Fruit fly (Drosophila melanogaster) whole organism, embryonic: Measurements from ENCODE around the gene CG15741.

Experiments
- Bgb ChIP-seq: fragments of 200-800 bp; sonication (Bioruptor generic); IDR thresholded peaks from 2 replicates; pipeline ENCODE4 v1.3.6; 2022; ENCODE audit warnings: missing biosample characterization, missing genetic modification characterization; ENCODE audit not compliant: partially characterized antibody
- CG10366 ChIP-seq: fragments of 200-800 bp; sonication (Bioruptor generic); IDR thresholded peaks from 2 replicates; pipeline ENCODE4 v1.3.6; 2022; ENCODE audit warnings: missing biosample characterization, missing genetic modification characterization
- CG10543 ChIP-seq: fragments of 200-800 bp; sonication (Bioruptor generic); optimal IDR thresholded peaks from 3 replicates; lab custom pipeline; 2017; ENCODE audit warnings: missing biosample characterization, mild to moderate bottlenecking, missing genetic modification characterization, moderate library complexity
- CG12942 ChIP-seq: fragments of 200-800 bp; sonication (Bioruptor generic); optimal IDR thresholded peaks from 3 replicates; lab custom pipeline; 2016; ENCODE audit warnings: missing biosample characterization, missing genetic modification characterization
- CG13424 ChIP-seq: fragments of 200-800 bp; sonication (Bioruptor generic); optimal IDR thresholded peaks from 2 replicates; lab custom pipeline; 2019; ENCODE audit warnings: missing biosample characterization, mild to moderate bottlenecking, missing genetic modification characterization, moderate library complexity
- CG15073 ChIP-seq: fragments of 200-800 bp; sonication (Bioruptor generic); optimal IDR thresholded peaks from 2 replicates; lab custom pipeline; 2016; ENCODE audit warnings: missing biosample characterization, missing genetic modification characterization
- CG18262 ChIP-seq: fragments of 200-800 bp; optimal IDR thresholded peaks from 3 replicates; lab custom pipeline; 2019; ENCODE audit warnings: missing biosample characterization, mild to moderate bottlenecking, missing genetic modification characterization, moderate library complexity
- CG2678 ChIP-seq: fragments of 200-800 bp; sonication (Bioruptor generic); optimal IDR thresholded peaks from 3 replicates; lab custom pipeline; 2019; ENCODE audit warnings: missing biosample characterization, mild to moderate bottlenecking, missing genetic modification characterization, moderate library complexity
- CG3407 ChIP-seq: fragments of 200-800 bp; sonication (Bioruptor generic); optimal IDR thresholded peaks from 2 replicates; lab custom pipeline; 2018; ENCODE audit warnings: missing biosample characterization, mild to moderate bottlenecking, missing genetic modification characterization
- CG4617 ChIP-seq: fragments of 200-800 bp; sonication (Bioruptor generic); optimal IDR thresholded peaks from 3 replicates; lab custom pipeline; 2016; ENCODE audit warnings: missing biosample characterization, missing genetic modification characterization, borderline replicate concordance
- CG6272 ChIP-seq: fragments of 200-800 bp; sonication (Bioruptor generic); IDR thresholded peaks from 2 replicates; pipeline ENCODE4 v1.3.6; 2022; ENCODE audit warnings: missing biosample characterization, missing genetic modification characterization
- CG9437 ChIP-seq: fragments of 200-800 bp; sonication (Bioruptor generic); optimal IDR thresholded peaks from 2 replicates; lab custom pipeline; 2018; ENCODE audit warnings: missing biosample characterization, mild to moderate bottlenecking, missing genetic modification characterization
- CG9609 ChIP-seq: fragments of 200-800 bp; sonication (Bioruptor generic); optimal IDR thresholded peaks from 3 replicates; lab custom pipeline; 2016; ENCODE audit warnings: missing biosample characterization, missing genetic modification characterization
- CG9797 ChIP-seq: fragments of 200-800 bp; sonication (Bioruptor generic); optimal IDR thresholded peaks from 3 replicates; lab custom pipeline; 2018; ENCODE audit warnings: missing biosample characterization, mild to moderate bottlenecking, missing genetic modification characterization
- Dip3 ChIP-seq: fragments of 200-800 bp; sonication (Bioruptor generic); optimal IDR thresholded peaks from 3 replicates; lab custom pipeline; 2016; ENCODE audit warnings: missing biosample characterization, missing genetic modification characterization
- Dll ChIP-seq: fragments of 200-800 bp; sonication (Bioruptor generic); IDR thresholded peaks from 4 replicates; pipeline ENCODE4 v1.3.6; 2022; ENCODE audit warnings: missing biosample characterization, missing genetic modification characterization; ENCODE audit not compliant: partially characterized antibody
- Ets65A ChIP-seq: fragments of 200-800 bp; sonication (Bioruptor generic); peaks from one replicate; lab custom pipeline; 2016; ENCODE audit warnings: missing biosample characterization, missing genetic modification characterization
- Fer3 ChIP-seq: fragments of 200-800 bp; sonication (Bioruptor generic); optimal IDR thresholded peaks from 2 replicates; lab custom pipeline; 2018; ENCODE audit warnings: missing biosample characterization, mild to moderate bottlenecking, missing genetic modification characterization, moderate library complexity
- Gug ChIP-seq: fragments of 200-800 bp; sonication (Bioruptor generic); IDR thresholded peaks from 4 replicates; pipeline ENCODE4 v1.3.6; 2022; ENCODE audit warnings: missing biosample characterization, missing genetic modification characterization
- HLH4C ChIP-seq: fragments of 200-800 bp; sonication (Bioruptor generic); IDR thresholded peaks from 3 replicates; pipeline ENCODE4 v1.3.6; 2022; ENCODE audit warnings: missing biosample characterization, missing genetic modification characterization; ENCODE audit not compliant: partially characterized antibody
- HLH54F ChIP-seq: fragments of 200-800 bp; sonication (Bioruptor generic); optimal IDR thresholded peaks from 3 replicates; lab custom pipeline; 2016; ENCODE audit warnings: missing biosample characterization, missing genetic modification characterization
- Meics ChIP-seq: fragments of 200-800 bp; sonication (Bioruptor generic); optimal IDR thresholded peaks from 2 replicates; lab custom pipeline; 2017; ENCODE audit warnings: missing biosample characterization, mild to moderate bottlenecking, missing genetic modification characterization
- Neu2 ChIP-seq: fragments of 200-800 bp; sonication (Bioruptor generic); optimal IDR thresholded peaks from 3 replicates; lab custom pipeline; 2016; ENCODE audit warnings: missing biosample characterization, missing genetic modification characterization, borderline replicate concordance
- NfI ChIP-seq: fragments of 200-800 bp; sonication (Bioruptor generic); optimal IDR thresholded peaks from 3 replicates; lab custom pipeline; 2018; ENCODE audit warnings: missing biosample characterization, mild to moderate bottlenecking, missing genetic modification characterization, moderate library complexity
- Opbp ChIP-seq: fragments of 200-800 bp; sonication (Bioruptor generic); IDR thresholded peaks from 3 replicates; pipeline ENCODE4 v1.3.6; 2022; ENCODE audit warnings: missing biosample characterization, missing genetic modification characterization; ENCODE audit not compliant: partially characterized antibody
- Rx ChIP-seq: fragments of 200-800 bp; sonication (Bioruptor generic); IDR thresholded peaks from 2 replicates; pipeline ENCODE4 v1.3.6; 2022; ENCODE audit warnings: missing biosample characterization, missing genetic modification characterization
- Scr ChIP-seq: fragments of 200-800 bp; sonication (Bioruptor generic); IDR thresholded peaks from 2 replicates; pipeline ENCODE4 v1.3.6; 2022; ENCODE audit warnings: missing biosample characterization, missing genetic modification characterization; ENCODE audit not compliant: partially characterized antibody
- Stat92E ChIP-seq, 3 experiments: fragments of >200 bp in 2 of 3; fragments of 200-800 bp in 1 of 3; sonication (Bioruptor generic) in 1 of 3; optimal IDR thresholded peaks; 2 replicates each; lab custom pipeline; 2017 to 2019; ENCODE audit warnings: missing biosample characterization in 3 of 3, missing genetic modification characterization in 3 of 3, mild to moderate bottlenecking in 1 of 3, moderate library complexity in 1 of 3
- YL-1 ChIP-seq: fragments of 200-800 bp; sonication (Bioruptor generic); optimal IDR thresholded peaks from 3 replicates; lab custom pipeline; 2017; ENCODE audit warnings: missing biosample characterization, mild to moderate bottlenecking, missing genetic modification characterization
- az2 ChIP-seq: fragments of 200-800 bp; sonication (Bioruptor generic); optimal IDR thresholded peaks from 3 replicates; lab custom pipeline; 2016; ENCODE audit warnings: missing biosample characterization, missing genetic modification characterization
- bsh ChIP-seq, 2 experiments: fragments of 200-800 bp; sonication (Bioruptor generic); optimal IDR thresholded peaks; 2 replicates each; lab custom pipeline; 2017 to 2018; ENCODE audit warnings: mild to moderate bottlenecking in 2 of 2, missing biosample characterization in 2 of 2, missing genetic modification characterization in 2 of 2, moderate library complexity in 1 of 2
- crol ChIP-seq: fragments of 200-800 bp; sonication (Bioruptor generic); IDR thresholded peaks from 2 replicates; pipeline ENCODE4 v1.3.6; 2022; ENCODE audit warnings: missing biosample characterization, missing genetic modification characterization
- disco-r ChIP-seq: fragments of 200-800 bp; sonication (Bioruptor generic); optimal IDR thresholded peaks from 2 replicates; lab custom pipeline; 2016; ENCODE audit warnings: missing biosample characterization, missing genetic modification characterization
- gro ChIP-seq: fragments of 200-800 bp; sonication (Bioruptor generic); optimal IDR thresholded peaks from 2 replicates; lab custom pipeline; 2016; ENCODE audit warnings: missing biosample characterization, missing genetic modification characterization
- gsb-n ChIP-seq: fragments of 200-800 bp; sonication (Bioruptor generic); optimal IDR thresholded peaks from 3 replicates; lab custom pipeline; 2018; ENCODE audit warnings: missing biosample characterization, mild to moderate bottlenecking, missing genetic modification characterization
- hb ChIP-seq: fragments of 200-800 bp; sonication (Bioruptor generic); IDR thresholded peaks from 3 replicates; pipeline ENCODE4 v1.3.6; 2022; ENCODE audit warnings: missing biosample characterization, missing genetic modification characterization; ENCODE audit not compliant: partially characterized antibody
- ind ChIP-seq: fragments of 200-800 bp; sonication (Bioruptor generic); optimal IDR thresholded peaks from 3 replicates; lab custom pipeline; 2016; ENCODE audit warnings: missing biosample characterization, missing genetic modification characterization
- lov ChIP-seq, 2 experiments: fragments of 200-800 bp in 1 of 2; fragments of >200 bp in 1 of 2; sonication (Bioruptor generic) in 1 of 2; IDR thresholded peaks in 1 of 2; optimal IDR thresholded peaks in 1 of 2; 2 replicates in 1 of 2; 3 replicates in 1 of 2; pipeline versions ENCODE4 v1.3.6 to Lab custom; 2017 to 2022; ENCODE audit warnings: missing biosample characterization in 1 of 2, missing genetic modification characterization in 1 of 2
- luna ChIP-seq: fragments of 200-800 bp; sonication (Bioruptor generic); optimal IDR thresholded peaks from 2 replicates; lab custom pipeline; 2016; ENCODE audit warnings: missing biosample characterization, missing genetic modification characterization
- nerfin-1 ChIP-seq: fragments of 200-800 bp; sonication (Bioruptor generic); optimal IDR thresholded peaks from 3 replicates; lab custom pipeline; 2019; ENCODE audit warnings: missing biosample characterization, mild to moderate bottlenecking, missing genetic modification characterization, moderate library complexity
- run ChIP-seq: fragments of 200-800 bp; sonication (Bioruptor generic); optimal IDR thresholded peaks from 3 replicates; lab custom pipeline; 2018; ENCODE audit warnings: missing biosample characterization, mild to moderate bottlenecking, missing genetic modification characterization
- sens ChIP-seq: fragments of 200-800 bp; sonication (Bioruptor generic); peaks from one replicate; lab custom pipeline; 2016; ENCODE audit warnings: missing biosample characterization, missing genetic modification characterization
- tin ChIP-seq: fragments of 200-800 bp; sonication (Bioruptor generic); optimal IDR thresholded peaks from 3 replicates; lab custom pipeline; 2016; ENCODE audit warnings: missing biosample characterization, missing genetic modification characterization
- tio ChIP-seq: fragments of 200-800 bp; sonication (Bioruptor generic); optimal IDR thresholded peaks from 2 replicates; lab custom pipeline; 2017; ENCODE audit warnings: missing biosample characterization, missing genetic modification characterization, inconsistent platforms
- twi ChIP-seq: fragments of 200-800 bp; optimal IDR thresholded peaks from 2 replicates; lab custom pipeline; 2019; ENCODE audit warnings: missing biosample characterization, mild to moderate bottlenecking, missing genetic modification characterization, moderate library complexity
- zfh1 ChIP-seq: fragments of 200-800 bp; sonication (Bioruptor generic); IDR thresholded peaks from 3 replicates; pipeline ENCODE4 v1.3.6; 2022; ENCODE audit warnings: missing biosample characterization, missing genetic modification characterization

The CG15741 gene

DNA sequence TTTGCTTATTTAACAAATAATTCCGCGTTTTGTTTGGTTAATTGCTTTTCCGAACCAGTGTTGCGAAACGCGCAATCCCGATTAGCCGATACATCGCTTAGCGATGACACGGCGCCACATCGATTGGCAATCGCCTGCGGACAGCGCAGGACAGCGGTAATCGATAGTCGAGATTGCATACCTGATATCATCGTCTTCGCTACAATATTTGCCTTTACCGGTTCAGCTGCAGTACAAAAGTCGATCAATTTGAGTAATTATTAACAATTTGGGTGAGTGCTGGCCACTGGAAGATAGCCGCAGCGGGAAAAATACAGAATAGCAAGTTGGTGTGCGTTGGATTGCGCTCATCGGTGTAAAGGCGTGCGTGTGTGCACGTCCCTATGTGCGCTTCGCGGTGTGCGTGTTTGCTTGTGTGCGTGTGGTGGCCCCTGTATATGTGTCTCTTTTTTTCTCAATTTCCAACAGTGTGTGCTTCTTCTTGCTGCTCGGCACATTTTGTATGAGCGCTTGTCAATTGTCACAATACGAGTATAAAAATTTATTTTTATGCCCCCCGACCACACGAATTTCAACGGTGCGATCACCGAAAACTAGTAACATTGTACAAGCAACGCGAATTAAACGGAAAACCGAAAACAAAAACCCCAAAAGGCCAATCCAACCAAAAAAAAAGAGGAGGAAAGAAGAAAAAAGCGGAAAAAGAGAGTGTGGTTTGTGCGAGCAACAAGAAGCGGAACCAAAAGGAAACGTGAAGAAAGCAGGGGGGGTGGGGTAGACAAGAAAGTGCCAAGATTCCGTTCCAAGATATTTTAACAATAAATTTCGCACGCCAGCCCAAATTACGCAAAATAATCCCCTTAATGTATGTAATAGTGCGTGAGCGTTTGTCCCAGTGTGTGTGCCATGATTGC, 45.2 kb downstream of the CG15741 start, which contains the start of gene CkIIbeta (continued):
- TF ChIP-seq CG10543 (GFP tag; lab: Kevin White, UChicago) (peak; percentile 8), HLH4C (GFP tag; lab: Robert Waterston, UW) (peak; percentile 93), CG13424 (tag; lab: Kevin White, UChicago) (no peak), NfI (GFP tag; lab: Kevin White, UChicago) (peak; percentile 35), zfh1 (GFP tag; lab: Robert Waterston, UW) (peak; percentile 59), Stat92E (GFP tag; optimal IDR thresholded peaks at IDR 0.05; lab: Kevin White, UChicago) (no peak), CG15073 (GFP tag; lab: Kevin White, UChicago) (no peak), Fer3 (tag; lab: Kevin White, UChicago) (peak; percentile 7), Scr (peak; percentile 95), Opbp (GFP tag; lab: Robert Waterston, UW) (peak; percentile 96), luna (GFP tag; lab: Kevin White, UChicago) (peak; percentile 3), CG9437 (GFP tag; lab: Kevin White, UChicago) (peak; percentile 0), bsh (GFP tag; optimal IDR thresholded peaks at IDR 0.05; lab: Kevin White, UChicago) (peak in 1 of 2 experiments; percentile 1), lov (optimal IDR thresholded peaks at IDR 0.05; lab: Kevin White, UChicago) (no peak), lov (GFP tag; IDR thresholded peaks at IDR 0.05; lab: Robert Waterston, UW) (peak; percentile 26; the same call in 1 of the 3 replicates), tin (GFP tag; lab: Kevin White, UChicago) (peak; percentile 61), Dll (peak; percentile 93), hb (peak; percentile 95), nerfin-1 (tag; lab: Kevin White, UChicago) (peak; percentile 53), Meics (peak; percentile 13), disco-r (GFP tag; lab: Kevin White, UChicago) (peak; percentile 15), gsb-n (tag; lab: Kevin White, UChicago) (no peak), Neu2 (GFP tag; lab: Kevin White, UChicago) (no peak), run (no peak), CG3407 (GFP tag; lab: Kevin White, UChicago) (no peak), Bgb (GFP tag; lab: Robert Waterston, UW) (peak; percentile 96), tio (GFP tag; lab: Kevin White, UChicago) (no peak), CG9609 (GFP tag; lab: Kevin White, UChicago) (peak; percentile 40), Rx (GFP tag; lab: Robert Waterston, UW) (0 out of 2 replicates have a peak, but pooled peaks have one; percentile 18), ind (peak; percentile 45), crol (GFP tag; lab: Robert Waterston, UW) (peak; percentile 30; the same call in 1 of the 2 replicates), YL-1 (GFP tag; lab: Kevin White, UChicago) (peak; percentile 67), Gug (GFP tag; lab: Robert Waterston, UW) (peak; percentile 58; the same call in 1 of the 4 replicates), CG6272 (GFP tag; lab: Robert Waterston, UW) (peak; percentile 66; the same call in 1 of the 2 replicates), CG10366 (GFP tag; lab: Robert Waterston, UW) (0 out of 2 replicates have a peak, but pooled peaks have one; percentile 33), CG2678 (peak; percentile 4), Dip3 (GFP tag; lab: Kevin White, UChicago) (peak; percentile 57), CG9797 (GFP tag; lab: Kevin White, UChicago) (peak; percentile 77), CG4617 (GFP tag; lab: Kevin White, UChicago) (peak; percentile 82), HLH54F (GFP tag; lab: Kevin White, UChicago) (peak; percentile 59), CG12942 (GFP tag; lab: Kevin White, UChicago) (peak; percentile 27), az2 (GFP tag; lab: Kevin White, UChicago) (peak; percentile 1), CG18262 (peak; percentile 4), gro (GFP tag; lab: Kevin White, UChicago) (peak; percentile 47), Ets65A (GFP tag; lab: Kevin White, UChicago) (peak; percentile 93), sens (GFP tag; lab: Kevin White, UChicago) (peak; percentile 91), twi (peak; percentile 12)
